Worm (Caenorhabditis elegans): Measurements from ENCODE around the gene nlp-80.

DNA sequence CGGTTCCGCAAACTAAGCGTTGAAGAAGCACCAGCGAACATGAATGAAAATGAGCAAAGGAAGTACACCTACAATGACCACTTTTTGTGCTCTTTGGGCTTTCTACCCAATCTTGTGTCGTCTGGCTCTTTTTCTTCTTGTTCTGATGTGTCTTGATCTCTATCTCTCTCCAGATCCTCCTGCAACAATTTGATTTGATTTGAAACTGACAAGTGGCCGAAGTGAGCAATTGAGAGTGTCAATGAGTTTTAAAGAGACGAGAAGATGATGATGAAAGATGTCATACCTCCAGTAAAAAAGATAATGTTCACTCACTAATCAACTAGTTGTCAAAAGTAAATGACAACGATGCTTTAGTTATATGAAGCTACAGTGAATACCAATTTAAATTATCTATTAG is 30.7 kb downstream of the nlp-80 start, which contains the start of gene pptr-2:
- TF ChIP-seq ama-1 (optimal IDR thresholded peaks at IDR 0.05), result no peak
- no peak for TF ChIP-seq hnd-1 (tag; optimal IDR thresholded peaks at IDR 0.05)
- TF ChIP-seq aly-1 (tag; optimal IDR thresholded peaks at IDR 0.05), result no peak
- no peak for TF ChIP-seq tra-4 (tag; optimal IDR thresholded peaks at IDR 0.05)
- no peak for TF ChIP-seq ets-7 (tag; optimal IDR thresholded peaks at IDR 0.05)
- no peak for TF ChIP-seq F13C5.2 (tag; optimal IDR thresholded peaks at IDR 0.05)
- no peak for TF ChIP-seq scrt-1 (GFP tag; IDR thresholded peaks at IDR 0.05)
- no peak for TF ChIP-seq tbx-11 (GFP tag; IDR thresholded peaks at IDR 0.05)
- no peak for TF ChIP-seq ceh-13 (GFP tag; optimal IDR thresholded peaks at IDR 0.05)
- TF ChIP-seq B0310.2 (tag; optimal IDR thresholded peaks at IDR 0.05), result no peak
- no peak for TF ChIP-seq hmg-4 (GFP tag; optimal IDR thresholded peaks at IDR 0.05)
- TF ChIP-seq hmbx-1 (tag; optimal IDR thresholded peaks at IDR 0.05), result no peak
- TF ChIP-seq sea-1 (GFP tag; conservative IDR thresholded peaks at IDR 0.05), result no peak
- TF ChIP-seq ceh-36 (tag; optimal IDR thresholded peaks at IDR 0.05), result no peak
